Worm (Caenorhabditis elegans) whole organism, young adult: ENCODE measurements around the gene agmo-1.

ENCODE experiments used
- F37B4.10 ChIP-seq: fragments of 200-800 bp; sonication (Bioruptor generic); IDR thresholded peaks from 2 replicates; pipeline ENCODE4 v1.3.6; 2022; ENCODE audit warnings: missing genetic modification characterization, missing compliant biosample characterization
- F55B11.4 ChIP-seq: sonication (generic microtip); optimal IDR thresholded peaks from 2 replicates; lab custom pipeline; 2016; ENCODE audit warnings: missing compliant biosample characterization, missing genetic modification characterization, borderline replicate concordance; ENCODE audit not compliant: insufficient read depth
- atf-7 ChIP-seq: sonication (generic microtip); optimal IDR thresholded peaks from 2 replicates; lab custom pipeline; 2017; ENCODE audit warnings: mild to moderate bottlenecking, missing genetic modification characterization, missing compliant biosample characterization
- attf-3 ChIP-seq: fragments of 200-800 bp; sonication (Bioruptor generic); conservative IDR thresholded peaks from 2 replicates; pipeline ENCODE4 v1.3.6; 2022; ENCODE audit warnings: missing genetic modification reagents, missing genetic modification characterization, missing compliant biosample characterization
- cebp-1 ChIP-seq, 2 experiments: fragments of 200-800 bp in 1 of 2; sonication (Bioruptor generic) in 1 of 2; sonication (generic microtip) in 1 of 2; IDR thresholded peaks in 1 of 2; optimal IDR thresholded peaks in 1 of 2; 2 replicates each; pipeline versions ENCODE4 v1.3.6 to Lab custom; 2017 to 2022; ENCODE audit warnings: missing compliant biosample characterization in 2 of 2, missing genetic modification characterization in 2 of 2, mild to moderate bottlenecking in 1 of 2, missing genetic modification reagents in 1 of 2, moderate library complexity in 1 of 2
- ceh-40 ChIP-seq: fragments of 200-800 bp; sonication (Bioruptor generic); IDR thresholded peaks from 2 replicates; pipeline ENCODE4 v1.3.6; 2022; ENCODE audit warnings: missing genetic modification characterization, missing compliant biosample characterization
- ceh-58 ChIP-seq: fragments of 200-800 bp; sonication (Bioruptor generic); IDR thresholded peaks from 2 replicates; pipeline ENCODE4 v1.3.6; 2022; ENCODE audit warnings: missing genetic modification characterization, missing compliant biosample characterization
- dpff-1 ChIP-seq: sonication (generic microtip); optimal IDR thresholded peaks from 2 replicates; lab custom pipeline; 2017; ENCODE audit warnings: mild to moderate bottlenecking, missing genetic modification characterization, missing compliant biosample characterization
- dpl-1 ChIP-seq: fragments of 150-350 bp; optimal IDR thresholded peaks from 2 replicates; lab custom pipeline; 2014; ENCODE audit warnings: missing biosample characterization, missing genetic modification reagents, missing genetic modification characterization
- hmg-1.2 ChIP-seq: fragments of 200-800 bp; sonication (Bioruptor generic); IDR thresholded peaks from 2 replicates; pipeline ENCODE4 v1.3.6; 2022; ENCODE audit warnings: missing genetic modification reagents, missing genetic modification characterization, missing compliant biosample characterization
- hmg-20 ChIP-seq: fragments of 200-800 bp; sonication (Bioruptor generic); IDR thresholded peaks from 2 replicates; pipeline ENCODE4 v1.3.6; 2022; ENCODE audit warnings: missing genetic modification reagents, missing genetic modification characterization, missing compliant biosample characterization
- lin-35 ChIP-seq, 3 experiments: fragments of 150-350 bp in 2 of 3; sonication (generic microtip) in 1 of 3; optimal IDR thresholded peaks; 2 replicates each; lab custom pipeline; 2014 to 2018; ENCODE audit warnings: missing biosample characterization in 3 of 3, missing genetic modification characterization in 3 of 3, missing genetic modification reagents in 3 of 3
- madf-8 ChIP-seq: fragments of 200-800 bp; sonication (Bioruptor generic); conservative IDR thresholded peaks from 2 replicates; pipeline ENCODE4 v1.3.6; 2022; ENCODE audit warnings: missing genetic modification reagents, missing genetic modification characterization, missing compliant biosample characterization
- nfya-2 ChIP-seq: fragments of 200-800 bp; sonication (Bioruptor generic); IDR thresholded peaks from 2 replicates; pipeline ENCODE4 v1.3.6; 2022; ENCODE audit warnings: missing genetic modification reagents, missing genetic modification characterization, missing compliant biosample characterization
- nfyb-1 ChIP-seq: fragments of 200-800 bp; sonication (Bioruptor generic); IDR thresholded peaks from 2 replicates; pipeline ENCODE4 v1.3.6; 2022; ENCODE audit warnings: missing genetic modification reagents, missing genetic modification characterization, missing compliant biosample characterization
- nhr-120 ChIP-seq: fragments of 200-800 bp; sonication (Bioruptor generic); IDR thresholded peaks from 2 replicates; pipeline ENCODE4 v1.3.6; 2022; ENCODE audit warnings: missing genetic modification characterization, missing compliant biosample characterization
- nhr-179 ChIP-seq: sonication (generic microtip); optimal IDR thresholded peaks from 2 replicates; lab custom pipeline; 2016; ENCODE audit warnings: mild to moderate bottlenecking, missing genetic modification characterization, missing compliant biosample characterization
- nhr-80 ChIP-seq: sonication (generic microtip); optimal IDR thresholded peaks from 2 replicates; lab custom pipeline; 2016; ENCODE audit warnings: missing genetic modification characterization, missing compliant biosample characterization
- sea-2 ChIP-seq: fragments of 200-800 bp; sonication (Bioruptor generic); IDR thresholded peaks from 2 replicates; pipeline ENCODE4 v1.3.6; 2022; ENCODE audit warnings: missing genetic modification characterization, missing compliant biosample characterization
- snpc-1.3 ChIP-seq: sonication (generic microtip); optimal IDR thresholded peaks from 2 replicates; lab custom pipeline; 2017; ENCODE audit warnings: missing genetic modification characterization, mild to moderate bottlenecking, missing compliant biosample characterization, antibody characterized with exemption, moderate library complexity, missing genotype, missing genetic modification reagents; ENCODE audit not compliant: insufficient read depth
- snpc-3.4 ChIP-seq: sonication (generic microtip); optimal IDR thresholded peaks from 2 replicates; lab custom pipeline; 2017; ENCODE audit warnings: missing genetic modification characterization, mild to moderate bottlenecking, missing compliant biosample characterization, antibody characterized with exemption, moderate library complexity, missing genotype, missing genetic modification reagents
- snpc-4 ChIP-seq, 5 experiments: fragments of 150-350 bp in 1 of 5; sonication (generic microtip) in 4 of 5; optimal IDR thresholded peaks; 2 replicates each; lab custom pipeline; 2014 to 2018; ENCODE audit warnings: missing genetic modification characterization in 5 of 5, missing biosample characterization in 3 of 5, antibody characterized with exemption in 2 of 5, mild to moderate bottlenecking in 2 of 5, missing compliant biosample characterization in 2 of 5, missing genotype in 2 of 5, moderate library complexity in 2 of 5, missing genetic modification reagents in 1 of 5
- sptf-2 ChIP-seq: fragments of 200-800 bp; sonication (Bioruptor generic); optimal IDR thresholded peaks from 2 replicates; lab custom pipeline; 2018; ENCODE audit warnings: mild to moderate bottlenecking, missing genetic modification characterization, missing compliant biosample characterization
- unc-62 ChIP-seq: fragments of 150-350 bp; optimal IDR thresholded peaks from 2 replicates; lab custom pipeline; 2014; ENCODE audit warnings: missing biosample characterization, missing genetic modification reagents, missing genetic modification characterization
- ztf-22 ChIP-seq: fragments of 200-800 bp; sonication (Bioruptor generic); optimal IDR thresholded peaks from 2 replicates; lab custom pipeline; 2018; ENCODE audit warnings: mild to moderate bottlenecking, missing genetic modification characterization, moderate library complexity, missing compliant biosample characterization
- ztf-26 ChIP-seq: sonication (generic microtip); optimal IDR thresholded peaks from 2 replicates; lab custom pipeline; 2017; ENCODE audit warnings: missing genetic modification characterization, missing compliant biosample characterization
- ztf-3 ChIP-seq: fragments of 200-800 bp; sonication (Bioruptor generic); optimal IDR thresholded peaks from 2 replicates; lab custom pipeline; 2018; ENCODE audit warnings: mild to moderate bottlenecking, missing genetic modification characterization, missing compliant biosample characterization

Gene agmo-1

DNA sequence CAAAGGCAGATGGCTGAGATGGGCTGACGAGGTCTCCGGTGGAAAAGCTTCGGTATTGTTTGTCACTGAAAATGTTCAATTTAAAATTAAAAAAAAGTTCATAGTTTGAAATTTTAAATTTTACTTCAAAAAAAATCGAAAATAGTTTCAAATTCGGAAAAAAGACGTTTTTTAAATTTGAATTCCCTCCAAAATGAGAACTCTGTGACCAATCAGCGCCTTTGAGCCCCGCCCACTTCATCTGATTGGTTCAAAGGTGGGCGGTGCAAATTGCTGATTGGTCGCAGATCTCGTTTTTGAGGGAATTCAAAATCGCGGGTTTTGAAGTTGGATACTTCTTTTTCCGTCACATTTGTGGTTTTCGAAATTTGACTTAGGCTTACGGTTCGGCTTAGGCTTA lies 39.9 kb upstream of the agmo-1 start:
- TF ChIP-seq nhr-120 (GFP tag; lab: Robert Waterston, UW) (no peak), nfyb-1 (GFP tag; lab: Robert Waterston, UW) (peak; percentile 83)

DNA sequence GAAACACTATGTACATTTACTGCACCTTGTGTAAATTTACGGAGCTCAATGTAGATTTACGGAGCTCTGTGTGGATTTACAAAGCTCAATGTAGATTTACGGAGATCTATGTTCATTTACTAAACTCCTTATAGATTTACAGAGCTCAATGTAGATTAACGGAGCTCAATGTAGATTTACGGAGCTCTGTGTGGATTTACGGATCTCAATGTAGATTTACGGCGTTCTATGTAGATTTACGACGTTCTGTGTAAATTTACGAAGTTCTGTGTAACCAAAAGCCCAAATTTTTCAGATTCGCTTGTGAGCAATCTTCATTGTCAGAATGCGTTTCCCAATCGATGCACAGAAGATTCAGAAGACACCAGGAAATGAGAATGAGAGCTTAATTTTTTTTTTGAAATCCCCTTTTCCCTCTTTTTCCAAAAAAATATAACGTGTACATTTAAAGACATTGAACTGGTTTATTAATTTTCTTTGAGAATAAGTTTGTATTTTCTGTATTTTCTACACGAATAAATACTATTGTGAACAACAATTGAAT lies 38.4 kb upstream of the agmo-1 start:
- TF ChIP-seq snpc-4 (GFP tag; optimal IDR thresholded peaks at IDR 0.05; lab: Kevin White, UChicago) (no peak), snpc-4 (tag; optimal IDR thresholded peaks at IDR 0.05; lab: Kevin White, UChicago) (no peak), nfyb-1 (GFP tag; lab: Robert Waterston, UW) (0 out of 2 replicates have a peak, but pooled peaks have one; percentile 7), sptf-2 (GFP tag; lab: Kevin White, UChicago) (no peak), ceh-58 (no peak), ztf-22 (GFP tag; lab: Kevin White, UChicago) (no peak), hmg-1.2 (no peak), F55B11.4 (no peak), atf-7 (tag; lab: Kevin White, UChicago) (no peak), snpc-3.4 (tag; lab: Kevin White, UChicago) (no peak)

DNA sequence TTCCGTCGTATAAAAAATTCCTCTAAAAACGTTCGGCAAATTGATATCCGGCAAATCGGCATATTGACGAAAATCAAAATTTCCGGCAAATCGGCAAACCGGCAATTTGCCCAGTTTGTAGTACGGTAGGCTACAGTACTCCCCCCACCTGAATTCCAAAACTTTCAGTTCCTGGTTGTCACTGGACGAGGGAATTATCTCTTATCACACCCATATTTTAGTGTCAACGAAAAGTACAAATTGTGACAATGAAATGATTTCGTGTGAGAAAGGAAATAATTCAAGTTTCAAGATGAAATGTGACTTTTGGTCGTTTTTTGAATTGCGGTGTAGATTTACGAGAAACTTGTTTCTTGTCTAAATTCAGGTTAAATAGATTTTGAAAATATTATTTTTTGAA lies 34.7 kb upstream of the agmo-1 start:
- no peak for TF ChIP-seq lin-35 (GFP tag; optimal IDR thresholded peaks at IDR 0.05; lab: Kevin White, UChicago)
- TF ChIP-seq nhr-80 (tag; lab: Kevin White, UChicago), result peak; percentile 43
- no peak for TF ChIP-seq snpc-1.3 (tag; lab: Kevin White, UChicago)

DNA sequence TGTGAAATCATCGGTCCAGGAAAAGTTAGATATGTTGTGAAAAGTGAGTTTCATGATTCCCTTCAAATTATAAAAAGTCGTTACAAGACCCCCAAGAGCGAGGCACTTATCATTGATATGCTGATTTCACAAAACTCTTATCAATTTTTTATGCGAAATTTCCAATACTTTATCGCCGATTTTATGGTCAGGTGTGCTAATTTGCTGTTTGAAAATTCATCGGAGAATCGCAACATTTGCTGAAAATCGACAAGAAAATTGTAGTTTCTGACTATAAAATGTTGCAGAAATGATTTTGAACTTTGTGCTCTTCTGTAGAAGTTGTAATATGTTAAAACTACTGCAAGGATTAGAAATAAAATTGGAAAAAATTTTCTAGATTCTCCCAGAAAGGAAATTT lies 33.3 kb upstream of the agmo-1 start:
- TF ChIP-seq attf-3 (GFP tag; lab: Robert Waterston, UW) (no peak), hmg-20 (GFP tag; lab: Robert Waterston, UW) (no peak), snpc-1.3 (tag; lab: Kevin White, UChicago) (no peak), nfya-2 (GFP tag; lab: Robert Waterston, UW) (no peak), sea-2 (GFP tag; lab: Robert Waterston, UW) (no peak), nhr-179 (tag; lab: Kevin White, UChicago) (no peak), nhr-80 (tag; lab: Kevin White, UChicago) (no peak), dpl-1 (GFP tag; lab: Kevin White, UChicago) (no peak), dpff-1 (tag; lab: Kevin White, UChicago) (no peak)

ce11 chrIII:12829068-12829467 lies 30.7 kb upstream of the agmo-1 start, which contains the start of gene Y37D8A.3:
Y37D8A.3 (plus strand) TSS chrIII:12829368.
- TF ChIP-seq madf-8 (no peak), ztf-26 (tag; lab: Kevin White, UChicago) (no peak), nhr-120 (GFP tag; lab: Robert Waterston, UW) (no peak), snpc-3.4 (tag; lab: Kevin White, UChicago) (no peak), cebp-1 (GFP tag; IDR thresholded peaks at IDR 0.05; lab: Robert Waterston, UW) (no peak), cebp-1 (tag; optimal IDR thresholded peaks at IDR 0.05; lab: Kevin White, UChicago) (no peak), F37B4.10 (GFP tag; lab: Robert Waterston, UW) (no peak), ztf-3 (GFP tag; lab: Kevin White, UChicago) (no peak), ceh-40 (GFP tag; lab: Robert Waterston, UW) (no peak), unc-62 (GFP tag; lab: Kevin White, UChicago) (no peak)
- TF ChIP-seq, all 124 proteins: peak for 0
